Fruit fly (Drosophila melanogaster): ENCODE results near the gene dimm.

dimm gene

dm6 chr2L:21309754-21310426, 21.7 kb upstream of the dimm start, which contains the start of gene Mondo:
Gene Mondo, minus strand, starts transcription at chr2L:21310050.
- TF ChIP-seq cyc (GFP tag; optimal IDR thresholded peaks at IDR 0.05), result no peak
- no peak for TF ChIP-seq ss (GFP tag; optimal IDR thresholded peaks at IDR 0.05)
- TF ChIP-seq CG15336 (GFP tag; IDR thresholded peaks at IDR 0.05), result peak; percentile 48
- no peak for TF ChIP-seq CG6808 (GFP tag; optimal IDR thresholded peaks at IDR 0.05)
- no peak for TF ChIP-seq Sox15 (GFP tag; optimal IDR thresholded peaks at IDR 0.05)
- TF ChIP-seq CG11762 (GFP tag; optimal IDR thresholded peaks at IDR 0.05; ENCODE audit: insufficient read depth), result no peak
- peak; percentile 24 for TF ChIP-seq esn (GFP tag; optimal IDR thresholded peaks at IDR 0.05)
- no peak for TF ChIP-seq CG9139 (GFP tag; optimal IDR thresholded peaks at IDR 0.05)
- TF ChIP-seq CG11294 (GFP tag; IDR thresholded peaks at IDR 0.05), result peak; percentile 46; the same call in 1 of the 2 replicates
- no peak for TF ChIP-seq achi (GFP tag; optimal IDR thresholded peaks at IDR 0.05)
- peak; percentile 41 for TF ChIP-seq Gug (GFP tag; IDR thresholded peaks at IDR 0.05)
- peak; percentile 59 for TF ChIP-seq CG10631 (GFP tag; optimal IDR thresholded peaks at IDR 0.05)
- peak; percentile 95 for TF ChIP-seq svp (GFP tag)
- no peak for TF ChIP-seq Eip75B (GFP tag; optimal IDR thresholded peaks at IDR 0.05)
- TF ChIP-seq CG34406 (GFP tag; optimal IDR thresholded peaks at IDR 0.05), result peak; percentile 27
- TF ChIP-seq CG3032 (tag; optimal IDR thresholded peaks at IDR 0.05), result peak; percentile 42
- no peak for TF ChIP-seq Eip78C (GFP tag)
- TF ChIP-seq fd85E (GFP tag; optimal IDR thresholded peaks at IDR 0.05), result no peak
- TF ChIP-seq Hr39 (GFP tag; optimal IDR thresholded peaks at IDR 0.05), result peak; percentile 4
- peak; percentile 37 for TF ChIP-seq OdsH (GFP tag; optimal IDR thresholded peaks at IDR 0.05)
- TF ChIP-seq Lpt (GFP tag; optimal IDR thresholded peaks at IDR 0.05), result no peak
- peak; percentile 25 for TF ChIP-seq Hr4 (GFP tag; optimal IDR thresholded peaks at IDR 0.05)
- TF ChIP-seq CG8119 (GFP tag; IDR thresholded peaks at IDR 0.05), result peak; percentile 60
- no peak for TF ChIP-seq Met (GFP tag; optimal IDR thresholded peaks at IDR 0.05)
- TF ChIP-seq Ets96B (tag; optimal IDR thresholded peaks at IDR 0.05), result peak; percentile 16

- TF ChIP-seq dsx (GFP tag; optimal IDR thresholded peaks at IDR 0.05; ENCODE audit: poor library complexity, severe bottlenecking) (peak; percentile 70), Sox15 (GFP tag; optimal IDR thresholded peaks at IDR 0.05) (peak; percentile 39), CG16779 (tag; optimal IDR thresholded peaks at IDR 0.05) (peak; percentile 16), CG8319 (GFP tag; optimal IDR thresholded peaks at IDR 0.05) (no peak), net (GFP tag; optimal IDR thresholded peaks at IDR 0.05) (peak; percentile 32), ss (GFP tag; optimal IDR thresholded peaks at IDR 0.05) (peak; percentile 17 to 40), cyc (GFP tag; optimal IDR thresholded peaks at IDR 0.05) (peak; percentile 33), CG6163 (GFP tag; IDR thresholded peaks at IDR 0.05) (no peak; the same call in 2 of the 3 replicates), Eip75B (GFP tag; optimal IDR thresholded peaks at IDR 0.05) (peak; percentile 10), acj6 (GFP tag; optimal IDR thresholded peaks at IDR 0.05) (peak; percentile 18), CG6792 (GFP tag; optimal IDR thresholded peaks at IDR 0.05) (no peak), CG6854 (GFP tag; optimal IDR thresholded peaks at IDR 0.05) (peak; percentile 43), lz (GFP tag; optimal IDR thresholded peaks at IDR 0.05) (peak; percentile 32), Eip78C (GFP tag) (peak; percentile 81), CG11762 (GFP tag; optimal IDR thresholded peaks at IDR 0.05; ENCODE audit: insufficient read depth) (peak; percentile 25), CG8119 (GFP tag; IDR thresholded peaks at IDR 0.05) (no peak), dac (GFP tag; optimal IDR thresholded peaks at IDR 0.05) (no peak), OdsH (GFP tag; optimal IDR thresholded peaks at IDR 0.05) (peak; percentile 40), Eip93F (GFP tag; optimal IDR thresholded peaks at IDR 0.05) (no peak), Lpt (GFP tag; optimal IDR thresholded peaks at IDR 0.05) (no peak), Met (GFP tag; optimal IDR thresholded peaks at IDR 0.05) (peak; percentile 53), CG11902 (GFP tag; optimal IDR thresholded peaks at IDR 0.05) (no peak), Sox102F (GFP tag; optimal IDR thresholded peaks at IDR 0.05) (no peak), topi (GFP tag; optimal IDR thresholded peaks at IDR 0.05) (no peak), Hr4 (GFP tag; optimal IDR thresholded peaks at IDR 0.05) (peak; percentile 44), Hr39 (GFP tag; optimal IDR thresholded peaks at IDR 0.05) (peak; percentile 40), fd85E (GFP tag; optimal IDR thresholded peaks at IDR 0.05) (no peak), fkh (GFP tag; optimal IDR thresholded peaks at IDR 0.05) (no peak), Ets21C (GFP tag; optimal IDR thresholded peaks at IDR 0.05) (peak; percentile 32), CG3919 (GFP tag; optimal IDR thresholded peaks at IDR 0.05) (peak; percentile 4), achi (GFP tag; optimal IDR thresholded peaks at IDR 0.05) (peak; percentile 13), CG6808 (GFP tag; optimal IDR thresholded peaks at IDR 0.05) (no peak), Ets96B (tag; optimal IDR thresholded peaks at IDR 0.05) (no peak), CG10669 (GFP tag; optimal IDR thresholded peaks at IDR 0.05) (no peak), CG6276 (GFP tag; optimal IDR thresholded peaks at IDR 0.05) (no peak), Hr38 (GFP tag; optimal IDR thresholded peaks at IDR 0.05) (no peak), esn (GFP tag; optimal IDR thresholded peaks at IDR 0.05) (peak; percentile 27), svp (GFP tag) (no peak)
Measured at dm6 chr2L:21310427-21311199, 20.9 kb upstream of the dimm start, which contains the start of gene crc. Gene crc, plus strand, starts transcription at chr2L:21310866.

Measured in whole organism, prepupa.